Worm (Caenorhabditis elegans) whole organism, L1 larva: Measurements from ENCODE around the gene cyp-25A3.

Experiments used
- C04F5.9 ChIP-seq: sonication (generic microtip); optimal IDR thresholded peaks from 2 replicates; lab custom pipeline; 2016; ENCODE audit warnings: missing genetic modification characterization, missing compliant biosample characterization
- C16A3.4 ChIP-seq: fragments of 150-350 bp; optimal IDR thresholded peaks from 2 replicates; lab custom pipeline; 2014; ENCODE audit warnings: missing biosample characterization, missing genetic modification characterization
- F16B12.6 ChIP-seq: fragments of 150-350 bp; optimal IDR thresholded peaks from 2 replicates; lab custom pipeline; 2014; ENCODE audit warnings: missing biosample characterization, missing genetic modification characterization
- Y116A8C.19 ChIP-seq: sonication (generic microtip); optimal IDR thresholded peaks from 2 replicates; lab custom pipeline; 2016; ENCODE audit warnings: missing compliant biosample characterization, missing genetic modification characterization, borderline replicate concordance
- aha-1 ChIP-seq: fragments of 150-350 bp; optimal IDR thresholded peaks from 2 replicates; lab custom pipeline; 2014; ENCODE audit warnings: missing biosample characterization, missing genetic modification characterization
- aly-2 ChIP-seq: fragments of 150-350 bp; optimal IDR thresholded peaks from 2 replicates; lab custom pipeline; 2014; ENCODE audit warnings: missing biosample characterization, missing genetic modification characterization
- ama-1 ChIP-seq: fragments of 150-350 bp; optimal IDR thresholded peaks from 2 replicates; lab custom pipeline; 2014
- ceh-63 ChIP-seq: fragments of 200-800 bp; sonication (Bioruptor generic); optimal IDR thresholded peaks from 2 replicates; lab custom pipeline; 2018; ENCODE audit warnings: mild to moderate bottlenecking, missing genetic modification characterization, missing compliant biosample characterization
- ceh-8 ChIP-seq: fragments of 200-800 bp; sonication (Bioruptor generic); optimal IDR thresholded peaks from 2 replicates; lab custom pipeline; 2018; ENCODE audit warnings: mild to moderate bottlenecking, missing genetic modification characterization, moderate library complexity, missing compliant biosample characterization
- ceh-82 ChIP-seq, 3 experiments: fragments of 150-350 bp in 1 of 3; sonication (generic microtip) in 2 of 3; optimal IDR thresholded peaks; 2 replicates each; lab custom pipeline; 2014 to 2017; ENCODE audit warnings: missing biosample characterization in 3 of 3, missing genetic modification characterization in 3 of 3
- ceh-90 ChIP-seq: sonication (generic microtip); optimal IDR thresholded peaks from 2 replicates; lab custom pipeline; 2016; ENCODE audit warnings: missing genetic modification characterization, missing compliant biosample characterization
- ces-1 ChIP-seq: fragments of 150-350 bp; optimal IDR thresholded peaks from 2 replicates; lab custom pipeline; 2014; ENCODE audit warnings: missing biosample characterization, missing genetic modification reagents, missing genetic modification characterization
- dpl-1 ChIP-seq, 3 experiments: fragments of 150-350 bp in 2 of 3; sonication (generic microtip) in 1 of 3; optimal IDR thresholded peaks; 2 replicates each; lab custom pipeline; 2014 to 2017; ENCODE audit warnings: missing biosample characterization in 3 of 3, missing genetic modification characterization in 3 of 3, missing genetic modification reagents in 3 of 3
- efl-1 ChIP-seq, 4 experiments: fragments of 150-350 bp; optimal IDR thresholded peaks in 3 of 4; peaks in 1 of 4; 1 replicate in 1 of 4; 2 replicates in 3 of 4; lab custom pipeline; 2014; ENCODE audit warnings: missing biosample characterization in 2 of 4, missing genetic modification characterization in 2 of 4, missing genetic modification reagents in 2 of 4
- efl-3 ChIP-seq: fragments of 200-800 bp; sonication (Bioruptor generic); optimal IDR thresholded peaks from 2 replicates; lab custom pipeline; 2018; ENCODE audit warnings: mild to moderate bottlenecking, missing genetic modification characterization, missing compliant biosample characterization
- egl-13 ChIP-seq: sonication (generic microtip); optimal IDR thresholded peaks from 2 replicates; lab custom pipeline; 2016; ENCODE audit warnings: missing genotype, missing genetic modification reagents, missing genetic modification characterization, missing compliant biosample characterization
- ets-5 ChIP-seq: fragments of 200-800 bp; sonication (Bioruptor generic); IDR thresholded peaks from 2 replicates; pipeline ENCODE4 v1.3.6; 2022; ENCODE audit warnings: missing genetic modification characterization, missing compliant biosample characterization
- fkh-10 ChIP-seq: sonication (generic microtip); optimal IDR thresholded peaks from 2 replicates; lab custom pipeline; 2017; ENCODE audit warnings: missing biosample characterization, missing genetic modification reagents, missing genetic modification characterization
- fkh-8 ChIP-seq: sonication (generic microtip); optimal IDR thresholded peaks from 2 replicates; lab custom pipeline; 2016; ENCODE audit warnings: mild to moderate bottlenecking, missing genetic modification characterization, missing compliant biosample characterization
- grh-1 ChIP-seq: fragments of 200-800 bp; sonication (Bioruptor generic); IDR thresholded peaks from 2 replicates; pipeline ENCODE4 v1.3.6; 2022; ENCODE audit warnings: missing genetic modification reagents, missing genetic modification characterization, missing compliant biosample characterization
- hpl-2 ChIP-seq: fragments of 150-350 bp; optimal IDR thresholded peaks from 2 replicates; lab custom pipeline; 2014; ENCODE audit warnings: missing biosample characterization, missing genetic modification reagents, missing genetic modification characterization
- irx-1 ChIP-seq: sonication (generic microtip); optimal IDR thresholded peaks from 2 replicates; lab custom pipeline; 2016; ENCODE audit warnings: missing genetic modification characterization, missing compliant biosample characterization
- isw-1 ChIP-seq: fragments of 200-800 bp; sonication (Bioruptor generic); IDR thresholded peaks from 2 replicates; pipeline ENCODE4 v1.3.6; 2022; ENCODE audit warnings: missing genetic modification characterization, missing compliant biosample characterization
- jun-1 ChIP-seq: fragments of 150-350 bp; optimal IDR thresholded peaks from 2 replicates; lab custom pipeline; 2014; ENCODE audit warnings: missing biosample characterization, missing genetic modification reagents, missing genetic modification characterization
- lin-14 ChIP-seq: fragments of 200-800 bp; sonication (Bioruptor generic); optimal IDR thresholded peaks from 2 replicates; lab custom pipeline; 2018; ENCODE audit warnings: mild to moderate bottlenecking, missing genetic modification characterization, moderate library complexity, missing compliant biosample characterization
- lsy-2 ChIP-seq, 2 experiments: fragments of 150-350 bp; optimal IDR thresholded peaks; 2 replicates each; lab custom pipeline; 2014; ENCODE audit warnings: missing biosample characterization in 2 of 2, missing genetic modification characterization in 2 of 2
- mdl-1 ChIP-seq, 2 experiments: fragments of 150-350 bp; optimal IDR thresholded peaks; 2 replicates each; lab custom pipeline; 2014 to 2017; ENCODE audit warnings: missing biosample characterization in 2 of 2, missing genetic modification characterization in 2 of 2, inconsistent platforms in 1 of 2
- mef-2 ChIP-seq: fragments of 150-350 bp; optimal IDR thresholded peaks from 2 replicates; lab custom pipeline; 2014; ENCODE audit warnings: missing biosample characterization, missing genetic modification characterization
- mep-1 ChIP-seq: fragments of 150-350 bp; optimal IDR thresholded peaks from 2 replicates; lab custom pipeline; 2014; ENCODE audit warnings: missing biosample characterization, missing genetic modification characterization
- nhr-11 ChIP-seq: fragments of 150-350 bp; optimal IDR thresholded peaks from 2 replicates; lab custom pipeline; 2014; ENCODE audit warnings: missing biosample characterization, missing genetic modification characterization
- nhr-12 ChIP-seq: sonication (generic microtip); optimal IDR thresholded peaks from 2 replicates; lab custom pipeline; 2017; ENCODE audit warnings: missing biosample characterization, missing genetic modification characterization
- nhr-19 ChIP-seq: fragments of 200-800 bp; sonication (Bioruptor generic); conservative IDR thresholded peaks from 2 replicates; pipeline ENCODE4 v1.3.6; 2022; ENCODE audit warnings: missing genetic modification characterization, missing compliant biosample characterization
- nhr-20 ChIP-seq: sonication (generic microtip); optimal IDR thresholded peaks from 2 replicates; lab custom pipeline; 2016; ENCODE audit warnings: mild to moderate bottlenecking, missing genetic modification characterization, missing compliant biosample characterization
- nhr-237 ChIP-seq: fragments of 150-350 bp; optimal IDR thresholded peaks from 2 replicates; lab custom pipeline; 2014; ENCODE audit warnings: missing biosample characterization, missing genetic modification characterization
- nhr-47 ChIP-seq: sonication (generic microtip); optimal IDR thresholded peaks from 2 replicates; lab custom pipeline; 2016; ENCODE audit warnings: mild to moderate bottlenecking, missing genetic modification characterization, moderate library complexity, missing compliant biosample characterization
- nhr-71 ChIP-seq: sonication (generic microtip); optimal IDR thresholded peaks from 2 replicates; lab custom pipeline; 2016; ENCODE audit warnings: mild to moderate bottlenecking, missing genetic modification characterization, moderate library complexity, missing compliant biosample characterization
- nhr-77 ChIP-seq: fragments of 150-350 bp; optimal IDR thresholded peaks from 2 replicates; lab custom pipeline; 2014; ENCODE audit warnings: missing biosample characterization, missing genetic modification characterization
- nhr-84 ChIP-seq: sonication (generic microtip); optimal IDR thresholded peaks from 2 replicates; lab custom pipeline; 2017; ENCODE audit warnings: missing biosample characterization, missing genetic modification characterization
- nhr-85 ChIP-seq: sonication (generic microtip); peaks from one replicate; lab custom pipeline; 2016; ENCODE audit warnings: missing genetic modification characterization, inconsistent platforms, missing compliant biosample characterization
- pqm-1 ChIP-seq: sonication (generic microtip); optimal IDR thresholded peaks from 3 replicates; lab custom pipeline; 2017; ENCODE audit warnings: missing biosample characterization, missing genetic modification characterization
- skn-1 ChIP-seq: fragments of 150-350 bp; optimal IDR thresholded peaks from 2 replicates; lab custom pipeline; 2014; ENCODE audit warnings: missing biosample characterization, missing genetic modification characterization
- snu-23 ChIP-seq: sonication (generic microtip); optimal IDR thresholded peaks from 2 replicates; lab custom pipeline; 2016; ENCODE audit warnings: missing genetic modification characterization, missing compliant biosample characterization
- sup-37 ChIP-seq: fragments of 200-800 bp; sonication (Bioruptor generic); optimal IDR thresholded peaks from 2 replicates; lab custom pipeline; 2018; ENCODE audit warnings: mild to moderate bottlenecking, missing genetic modification characterization, missing compliant biosample characterization
- tlp-1 ChIP-seq: fragments of 150-350 bp; optimal IDR thresholded peaks from 2 replicates; lab custom pipeline; 2014; ENCODE audit warnings: missing biosample characterization, missing genetic modification characterization
- unc-130 ChIP-seq: fragments of 150-350 bp; optimal IDR thresholded peaks from 2 replicates; lab custom pipeline; 2017; ENCODE audit warnings: missing biosample characterization, missing genetic modification characterization, inconsistent platforms
- unc-30 ChIP-seq: sonication (generic microtip); optimal IDR thresholded peaks from 2 replicates; lab custom pipeline; 2017; ENCODE audit warnings: missing biosample characterization, missing genetic modification characterization
- unc-62 ChIP-seq: fragments of 150-350 bp; optimal IDR thresholded peaks from 2 replicates; lab custom pipeline; 2014; ENCODE audit warnings: missing biosample characterization, missing genetic modification reagents, missing genetic modification characterization
- unc-86 ChIP-seq: sonication (generic microtip); optimal IDR thresholded peaks from 2 replicates; lab custom pipeline; 2016; ENCODE audit warnings: missing genetic modification characterization, missing compliant biosample characterization
- unc-98 ChIP-seq: fragments of 200-800 bp; sonication (Bioruptor generic); IDR thresholded peaks from 2 replicates; pipeline ENCODE4 v1.3.6; 2022; ENCODE audit warnings: missing genetic modification characterization, missing compliant biosample characterization
- vab-15 ChIP-seq: sonication (generic microtip); optimal IDR thresholded peaks from 2 replicates; lab custom pipeline; 2017; ENCODE audit warnings: missing genotype, mild to moderate bottlenecking, missing genetic modification characterization, missing compliant biosample characterization
- xbp-1 ChIP-seq: sonication (generic microtip); optimal IDR thresholded peaks from 2 replicates; lab custom pipeline; 2016; ENCODE audit warnings: missing genetic modification characterization, missing compliant biosample characterization
- zag-1 ChIP-seq: fragments of 150-350 bp; optimal IDR thresholded peaks from 2 replicates; lab custom pipeline; 2014; ENCODE audit warnings: missing biosample characterization, missing genetic modification characterization
- ztf-11 ChIP-seq, 2 experiments: sonication (generic microtip); optimal IDR thresholded peaks; 2 replicates each; lab custom pipeline; 2016 to 2017; ENCODE audit warnings: missing genetic modification characterization in 2 of 2, missing biosample characterization in 1 of 2, missing compliant biosample characterization in 1 of 2
- ztf-4 ChIP-seq: fragments of 150-350 bp; optimal IDR thresholded peaks from 2 replicates; lab custom pipeline; 2014; ENCODE audit warnings: missing biosample characterization, missing genetic modification characterization

cyp-25A3 gene

DNA sequence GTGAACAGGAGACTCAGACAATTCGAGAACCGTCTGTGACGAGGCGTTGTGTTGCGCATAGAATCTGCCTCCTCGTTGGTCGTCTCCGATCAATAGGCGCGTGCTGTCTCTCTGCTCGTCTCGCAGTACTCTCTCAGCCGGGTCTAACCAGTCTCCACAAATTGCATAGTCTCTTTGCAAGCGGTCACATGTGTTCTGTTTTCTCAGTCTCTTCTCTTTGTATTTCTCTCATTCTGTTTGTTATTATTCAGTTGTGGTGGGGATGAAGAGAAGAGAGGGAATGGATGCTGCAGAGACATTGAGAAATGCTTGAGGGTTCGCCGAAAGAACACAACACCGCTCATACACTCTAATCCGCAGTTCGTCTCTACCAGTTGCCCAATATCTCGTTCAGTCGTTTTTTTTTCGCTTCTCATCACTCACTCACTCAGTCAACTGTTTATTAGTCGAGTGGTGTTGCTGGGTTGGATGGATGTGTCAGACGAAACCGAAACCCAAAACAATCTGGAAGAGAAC, 38.1 kb downstream of the cyp-25A3 start (continued):
- TF ChIP-seq nhr-77, result peak; percentile 97
- TF ChIP-seq isw-1 (GFP tag; lab: Robert Waterston, UW), result peak; percentile 90
- TF ChIP-seq mef-2, result peak; percentile 90
- TF ChIP-seq unc-30 (tag; lab: Kevin White, UChicago), result no peak
- TF ChIP-seq snu-23 (GFP tag; lab: Kevin White, UChicago), result peak; percentile 99
- peak; percentile 74 for TF ChIP-seq aly-2 (tag; lab: Kevin White, UChicago)
- peak; percentile 71 to 75 (median 74) for TF ChIP-seq dpl-1 (GFP tag; optimal IDR thresholded peaks at IDR 0.05; lab: Kevin White, UChicago)
- peak; percentile 100 for TF ChIP-seq lin-14 (GFP tag; lab: Kevin White, UChicago)
- TF ChIP-seq unc-86, result peak; percentile 97
- TF ChIP-seq ama-1 (lab: Kevin White, UChicago), result peak; percentile 58
- peak; percentile 92 for TF ChIP-seq xbp-1 (tag; lab: Kevin White, UChicago)
- TF ChIP-seq nhr-11, result peak; percentile 95
- TF ChIP-seq lsy-2 (tag; optimal IDR thresholded peaks at IDR 0.05; lab: Kevin White, UChicago), result peak; percentile 94 to 96
- peak; percentile 90 for TF ChIP-seq grh-1 (GFP tag; lab: Robert Waterston, UW)
- TF ChIP-seq efl-3, result no peak
- TF ChIP-seq Y116A8C.19 (tag; lab: Kevin White, UChicago), result no peak
- peak; percentile 90 for TF ChIP-seq irx-1 (tag; lab: Kevin White, UChicago)
- TF ChIP-seq efl-1 (optimal IDR thresholded peaks at IDR 0.05; lab: Kevin White, UChicago), result peak; percentile 89 to 93
- peak; percentile 71 to 96 for TF ChIP-seq efl-1 (GFP tag; optimal IDR thresholded peaks at IDR 0.05 in 1 of 2; lab: Kevin White, UChicago)
- peak; percentile 86 for TF ChIP-seq zag-1 (tag; lab: Kevin White, UChicago)
- peak; percentile 91 for TF ChIP-seq nhr-237
- peak; percentile 98 for TF ChIP-seq fkh-10 (GFP tag; lab: Kevin White, UChicago)
- TF ChIP-seq nhr-20, result peak; percentile 98
- TF ChIP-seq nhr-19 (GFP tag; lab: Robert Waterston, UW), result peak; percentile 95
- TF ChIP-seq nhr-47, result peak; percentile 97
- TF ChIP-seq ceh-82 (tag; optimal IDR thresholded peaks at IDR 0.05; lab: Kevin White, UChicago), result peak; percentile 78 to 97 (median 93)
- peak; percentile 45 for TF ChIP-seq nhr-12 (tag; lab: Kevin White, UChicago)
- TF ChIP-seq C04F5.9 (tag; lab: Kevin White, UChicago), result peak; percentile 43
- TF ChIP-seq hpl-2, result peak; percentile 87
- peak; percentile 91 for TF ChIP-seq C16A3.4
- TF ChIP-seq aha-1, result peak; percentile 79
- no peak for TF ChIP-seq unc-98 (GFP tag; lab: Robert Waterston, UW)
- peak; percentile 83 for TF ChIP-seq egl-13 (tag; lab: Kevin White, UChicago)
- peak; percentile 91 for TF ChIP-seq unc-130 (tag; lab: Kevin White, UChicago)
- peak; percentile 89 for TF ChIP-seq ceh-8 (GFP tag; lab: Kevin White, UChicago)
- peak; percentile 98 for TF ChIP-seq nhr-85 (tag; lab: Kevin White, UChicago)
- no peak for TF ChIP-seq ets-5 (GFP tag; lab: Robert Waterston, UW)
- TF ChIP-seq nhr-84, result no peak
- peak; percentile 97 for TF ChIP-seq ztf-4 (tag; lab: Kevin White, UChicago)
- TF ChIP-seq F16B12.6, result peak; percentile 51
- peak; percentile 96 to 100 for TF ChIP-seq mdl-1 (tag; optimal IDR thresholded peaks at IDR 0.05; lab: Kevin White, UChicago)
- TF ChIP-seq mep-1, result peak; percentile 95
- no peak for TF ChIP-seq tlp-1 (tag; lab: Kevin White, UChicago)
- no peak for TF ChIP-seq ceh-63 (GFP tag; lab: Kevin White, UChicago)
- TF ChIP-seq nhr-71 (tag; lab: Kevin White, UChicago), result peak; percentile 99
- no peak for TF ChIP-seq ceh-90 (tag; lab: Kevin White, UChicago)
- peak; percentile 94 for TF ChIP-seq jun-1 (tag; lab: Kevin White, UChicago)
- TF ChIP-seq ces-1 (GFP tag; lab: Kevin White, UChicago), result no peak
- peak; percentile 57 for TF ChIP-seq pqm-1 (tag; lab: Kevin White, UChicago)
- peak; percentile 79 for TF ChIP-seq sup-37 (GFP tag; lab: Kevin White, UChicago)
- TF ChIP-seq vab-15 (tag; lab: Kevin White, UChicago), result no peak
- no peak for TF ChIP-seq unc-62 (GFP tag; lab: Kevin White, UChicago)
- TF ChIP-seq fkh-8 (tag; lab: Kevin White, UChicago), result peak; percentile 98
- TF ChIP-seq ztf-11 (tag; optimal IDR thresholded peaks at IDR 0.05; lab: Kevin White, UChicago), result peak in 1 of 2 experiments; percentile 77
- TF ChIP-seq skn-1 (tag; lab: Kevin White, UChicago), result peak; percentile 90
